Fruit fly (Drosophila melanogaster) ovary, adult (tissue): ENCODE results near the gene CG42571.

Experiments used
- CG17801 ChIP-seq: fragments of 200-800 bp; optimal IDR thresholded peaks from 2 replicates; lab custom pipeline; 2019; ENCODE audit warnings: missing biosample characterization, mild to moderate bottlenecking, missing genetic modification characterization, moderate library complexity; ENCODE audit not compliant: partially characterized antibody

The CG42571 gene

DNA sequence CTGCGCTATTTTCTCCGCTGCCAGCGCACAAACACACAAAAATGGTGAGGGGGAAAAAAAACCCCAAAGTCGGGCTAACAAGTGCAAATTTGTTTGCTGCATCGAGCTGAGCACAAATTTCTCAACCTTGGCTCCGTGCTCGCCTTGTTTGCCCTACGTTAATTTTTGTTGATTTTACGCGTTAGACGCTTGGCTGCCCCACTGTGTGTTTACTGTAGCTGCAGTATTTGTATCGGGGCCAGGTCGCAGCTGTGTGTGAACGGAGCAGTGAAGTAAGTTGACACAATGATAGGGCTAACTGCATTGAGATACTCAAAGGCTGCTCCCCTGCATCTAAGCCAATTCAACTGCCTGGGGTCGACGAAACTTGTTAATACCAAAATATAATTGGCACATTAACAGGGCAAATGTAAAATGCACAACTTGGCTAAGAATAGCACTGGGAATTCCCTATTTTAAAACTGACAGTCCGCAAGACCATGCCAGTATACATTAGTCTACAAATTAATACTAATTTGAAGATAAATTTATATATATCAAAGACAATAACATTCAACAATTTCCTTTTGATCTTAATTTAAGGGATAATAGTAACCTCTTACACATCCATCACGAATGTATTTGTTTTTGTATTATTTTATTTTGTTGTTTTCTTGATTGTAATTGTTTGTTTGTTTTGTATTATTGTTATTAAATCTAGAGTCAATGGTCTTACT, at the start of gene CG42571:
Gene CG42571 (plus strand): TSS at position 666 of the 716 bp plus-strand sequence.
- no peak for TF ChIP-seq CG17801 (GFP tag; lab: Kevin White, UChicago)

DNA sequence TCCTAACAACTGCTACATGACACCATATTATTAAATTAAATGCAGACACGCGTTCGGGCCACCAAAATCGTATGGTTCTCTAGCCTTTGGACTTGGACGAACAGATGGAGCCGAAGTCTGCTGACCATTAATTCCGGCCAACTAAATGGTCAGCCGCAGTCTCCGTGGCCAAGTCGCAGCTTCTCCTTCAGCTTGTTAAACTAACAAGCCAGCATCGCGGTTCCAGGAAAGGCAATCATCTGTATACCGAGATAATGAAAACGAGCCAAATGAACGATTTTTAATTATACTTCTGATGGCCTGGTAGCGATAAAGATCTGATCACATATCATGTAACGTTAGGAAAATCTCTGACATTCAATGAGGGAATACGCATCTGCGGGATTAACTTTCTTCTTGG, 46.3 kb upstream of the CG42571 start:
- no peak for TF ChIP-seq CG17801 (GFP tag; lab: Kevin White, UChicago)

DNA sequence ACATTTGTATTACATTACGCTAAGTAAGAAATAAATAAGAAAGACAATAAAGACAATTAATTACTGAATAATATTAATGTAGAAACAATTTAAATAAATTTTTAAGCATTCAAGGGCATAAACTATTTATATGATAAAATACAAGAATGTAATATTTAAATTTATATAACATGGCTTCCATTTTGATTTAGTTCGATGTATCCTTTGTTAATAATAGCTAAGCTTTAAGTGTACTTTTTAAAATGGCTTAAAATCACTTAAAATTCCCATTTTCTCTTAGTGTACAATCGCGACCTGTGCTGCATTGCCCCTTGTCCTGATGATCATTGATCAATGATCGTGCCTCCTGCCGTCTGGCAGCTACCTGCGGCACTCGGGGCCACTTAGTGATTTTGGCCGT, 45.8 kb upstream of the CG42571 start:
- TF ChIP-seq CG17801 (GFP tag; lab: Kevin White, UChicago): no peak

DNA sequence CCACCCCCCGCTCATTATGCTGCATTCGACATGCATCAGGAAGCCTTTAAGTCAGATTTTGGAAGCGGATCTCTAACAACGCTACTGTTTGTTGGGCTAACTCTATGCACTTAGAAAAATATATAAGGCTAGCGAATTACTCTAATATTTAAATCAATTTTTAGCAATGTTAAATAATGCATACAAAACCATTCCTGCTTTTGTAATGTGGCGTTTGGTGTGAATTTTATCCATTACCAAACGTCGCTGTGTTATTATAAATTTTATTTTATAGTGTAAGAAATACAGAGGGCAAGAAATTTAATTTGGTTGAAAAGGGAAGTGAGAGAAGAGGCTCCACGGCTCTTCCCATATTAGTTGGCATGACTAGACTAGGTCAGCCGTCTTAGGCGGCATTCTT, 43.5 kb upstream of the CG42571 start:
- no peak for TF ChIP-seq CG17801 (GFP tag; lab: Kevin White, UChicago)

DNA sequence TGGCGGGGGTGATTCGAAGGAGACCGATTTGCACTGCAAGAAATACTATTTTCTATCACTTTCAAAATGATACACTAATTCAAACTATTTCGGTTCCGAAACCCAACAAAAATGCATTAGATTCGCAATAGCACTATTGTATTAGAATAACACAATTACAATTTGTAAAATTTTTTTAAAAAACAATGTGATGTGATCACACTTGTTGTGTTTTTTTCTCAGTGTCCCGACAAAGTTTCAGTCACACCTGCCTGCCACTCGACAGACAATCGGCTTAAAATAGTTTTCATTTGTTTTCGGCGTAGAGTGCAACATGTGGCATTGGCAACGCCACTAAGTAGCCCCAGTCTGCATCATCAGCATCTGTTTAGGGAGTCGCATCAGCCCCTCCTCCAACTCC, 41.1 kb upstream of the CG42571 start:
- TF ChIP-seq CG17801 (GFP tag; lab: Kevin White, UChicago): no peak

DNA sequence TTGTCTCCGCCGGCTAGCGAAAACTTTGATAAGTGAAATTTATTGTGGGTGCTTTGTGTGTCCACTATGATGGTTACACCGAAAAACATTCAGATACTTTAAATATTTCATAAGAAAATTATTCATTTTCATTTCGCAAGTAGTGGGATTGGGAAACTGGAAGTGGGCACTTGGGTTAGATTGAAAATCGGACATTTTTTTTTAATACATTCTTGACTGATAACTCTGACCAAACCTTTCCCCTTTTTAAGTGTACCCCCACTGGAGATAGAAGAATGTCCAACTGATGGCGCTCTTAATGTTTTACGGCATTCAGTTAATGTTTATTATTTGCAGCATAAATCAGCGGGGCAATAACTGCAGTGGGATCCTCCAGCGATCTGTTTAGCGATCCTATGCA, 38.6 kb upstream of the CG42571 start:
- TF ChIP-seq CG17801 (GFP tag; lab: Kevin White, UChicago): no peak

DNA sequence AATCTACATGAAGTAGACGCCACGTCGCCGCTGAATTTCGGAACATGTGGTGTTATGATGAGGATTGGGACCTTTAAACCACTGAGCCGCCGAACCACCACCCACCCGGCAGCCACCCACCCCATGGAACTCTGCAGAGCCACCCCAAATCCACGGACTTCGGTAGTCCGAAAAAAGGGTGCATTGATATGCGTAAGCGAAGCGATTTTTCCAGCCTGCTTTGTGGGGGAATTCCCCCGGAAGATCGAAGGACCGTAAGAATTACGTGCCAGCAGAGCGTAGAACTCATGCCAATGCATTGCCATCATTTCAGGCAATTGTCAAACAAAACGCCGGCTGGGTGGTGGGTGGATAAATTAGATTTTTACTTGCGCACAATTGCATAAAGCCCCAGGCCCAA, 38.0 kb upstream of the CG42571 start:
- no peak for TF ChIP-seq CG17801 (GFP tag; lab: Kevin White, UChicago)

DNA sequence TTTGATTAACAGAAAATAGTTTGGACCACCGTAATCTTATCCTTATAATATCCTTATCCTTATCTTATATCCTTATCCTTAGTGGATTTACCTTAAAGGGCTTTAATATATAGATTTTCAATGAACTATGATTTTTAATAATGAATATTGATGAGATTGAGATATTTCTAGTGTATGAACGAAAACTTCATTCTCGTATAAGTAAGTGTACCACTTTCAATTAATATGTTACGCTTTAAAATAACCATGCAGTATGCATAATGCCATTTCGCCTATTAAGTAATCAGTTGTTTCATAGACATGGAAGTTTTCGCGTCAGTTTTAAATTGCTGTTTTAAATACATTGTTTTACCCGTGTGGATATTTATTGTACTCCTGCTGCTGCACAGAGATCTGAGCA, 36.8 kb upstream of the CG42571 start, which contains the start of gene CG7304:
Gene CG7304 (plus strand): TSS at position 301 of the 400 bp plus-strand sequence.
- TF ChIP-seq CG17801 (GFP tag; lab: Kevin White, UChicago): no peak

DNA sequence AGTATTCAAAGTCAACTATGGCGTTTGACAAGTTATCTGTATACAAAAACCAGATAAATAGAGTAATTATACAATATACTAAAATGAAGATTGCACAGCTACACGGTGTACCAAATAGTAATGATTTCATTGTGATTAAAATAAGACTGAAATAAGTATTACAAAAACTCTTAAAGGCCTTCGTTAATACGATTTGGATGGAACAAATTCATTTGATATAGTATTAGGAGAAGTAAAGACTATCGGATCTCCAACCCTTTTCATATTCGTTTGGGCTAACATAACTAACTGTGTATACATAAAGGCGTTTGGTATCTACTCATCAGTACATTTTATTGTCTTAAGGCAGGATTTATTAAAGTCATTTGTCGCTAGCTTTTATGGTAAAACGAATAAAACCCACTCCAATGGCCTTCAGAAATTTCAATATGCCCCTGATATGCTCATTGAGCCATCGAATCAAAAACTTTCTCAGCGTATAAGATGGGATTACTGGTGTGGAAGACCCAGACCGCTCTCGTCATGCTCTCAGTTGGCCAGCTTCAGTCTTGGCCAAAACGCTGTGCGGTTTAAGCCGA, 32.8 kb upstream of the CG42571 start, which contains the start of the genes CG7579 and Pgant8:
Gene CG7579 (minus strand): TSS at position 101 of the 578 bp plus-strand sequence.
Gene Pgant8 (plus strand): TSS at position 528 of the 578 bp plus-strand sequence.
- no peak for TF ChIP-seq CG17801 (GFP tag; lab: Kevin White, UChicago)

DNA sequence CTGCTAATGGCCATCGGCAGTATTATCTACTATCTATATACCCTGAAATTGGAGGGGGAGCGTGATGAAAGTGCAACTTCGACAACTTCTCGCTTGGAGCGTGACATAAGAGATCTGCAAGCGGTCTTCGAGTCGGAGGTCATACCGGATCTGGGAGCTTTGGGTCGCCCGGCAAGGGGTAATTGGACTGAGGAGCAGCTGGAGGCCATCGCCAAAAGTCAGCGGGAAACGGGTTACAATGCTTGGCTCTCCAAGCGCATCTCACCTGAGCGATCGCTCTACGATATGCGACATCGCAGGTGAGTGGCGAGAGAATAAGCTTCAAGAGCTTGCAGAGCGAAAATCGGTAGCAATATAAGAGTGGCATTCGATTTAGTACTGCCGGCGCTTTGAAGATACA, 32.2 kb upstream of the CG42571 start:
- TF ChIP-seq CG17801 (GFP tag; lab: Kevin White, UChicago): no peak

DNA sequence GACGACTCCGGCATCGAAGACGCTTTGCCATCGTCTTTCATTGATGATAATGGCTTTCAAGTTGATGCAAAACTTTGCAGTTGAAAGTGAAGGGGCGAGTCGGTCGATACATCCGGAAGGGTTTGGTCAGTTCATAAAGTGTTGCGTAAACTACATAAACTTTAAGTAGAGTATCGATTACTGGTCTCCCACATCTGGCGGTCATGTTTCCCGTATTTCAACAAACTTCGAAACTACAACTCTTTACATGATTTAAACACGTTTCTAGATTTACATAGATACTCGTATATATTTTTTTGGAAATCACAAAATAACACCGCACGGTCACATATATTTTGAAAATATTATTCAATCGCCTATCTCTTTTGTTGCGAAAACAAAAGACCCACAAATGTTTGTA, 28.5 kb upstream of the CG42571 start, which contains the start of gene CG34452:
Gene CG34452 (minus strand): TSS at position 101 of the 400 bp plus-strand sequence.
- no peak for TF ChIP-seq CG17801 (GFP tag; lab: Kevin White, UChicago)

DNA sequence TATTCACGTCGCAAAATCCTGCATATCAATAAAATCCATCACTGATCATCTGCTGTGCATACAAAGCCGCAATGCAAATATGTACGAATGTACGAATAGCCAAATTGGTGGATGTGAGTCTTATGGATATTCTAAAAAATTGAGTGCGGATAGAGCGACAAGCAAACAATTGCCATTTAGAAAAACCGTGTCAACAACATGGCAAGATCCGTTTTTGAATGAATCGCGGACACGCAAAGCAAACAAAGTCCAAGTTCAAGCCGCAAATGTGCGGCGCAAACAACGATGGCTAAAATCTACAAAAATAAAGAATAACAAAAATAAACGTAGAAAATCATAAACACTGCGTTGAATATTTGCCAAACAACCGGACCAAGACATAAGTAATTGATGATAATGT, 26.7 kb upstream of the CG42571 start:
- no peak for TF ChIP-seq CG17801 (GFP tag; lab: Kevin White, UChicago)

DNA sequence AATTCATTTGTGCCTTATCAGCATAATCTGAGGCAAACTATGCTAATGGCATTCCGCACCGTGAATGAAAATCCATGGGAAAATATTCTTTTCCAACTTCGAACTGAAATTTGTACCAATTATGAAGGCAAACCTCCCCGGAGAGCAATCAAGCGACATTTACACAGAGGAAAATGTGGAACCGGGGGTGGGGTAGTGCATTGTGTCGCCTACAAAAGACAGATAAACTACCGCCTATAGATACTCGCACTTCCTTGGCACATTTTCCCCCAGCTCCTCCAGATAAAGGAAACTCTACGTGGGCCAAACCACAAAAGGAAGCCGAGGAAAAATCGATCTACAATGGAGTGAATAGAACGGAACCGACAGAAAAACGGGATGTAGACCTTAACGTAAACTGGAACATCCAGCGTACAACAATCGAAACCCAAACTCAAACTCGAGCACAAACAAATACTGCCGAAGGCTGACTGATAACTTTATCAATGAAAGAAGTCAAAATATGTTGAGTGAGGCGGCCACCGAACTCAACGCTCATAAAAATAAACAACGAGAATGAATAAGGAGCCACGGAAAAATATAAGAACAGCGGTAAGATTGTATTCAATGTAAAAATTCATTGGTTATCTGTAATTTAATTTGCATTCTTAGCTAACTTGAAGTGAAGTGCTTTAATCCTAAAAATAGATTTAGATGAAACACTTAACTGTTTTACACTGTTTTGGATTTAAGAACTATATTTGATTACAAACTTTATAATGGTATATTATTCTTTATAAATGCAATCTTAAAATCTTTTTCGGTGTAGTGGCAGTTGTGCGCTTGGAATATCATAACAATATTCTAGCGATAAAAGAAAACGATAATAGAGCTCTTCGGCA, 25.3 kb upstream of the CG42571 start:
- no peak for TF ChIP-seq CG17801 (GFP tag; lab: Kevin White, UChicago)

DNA sequence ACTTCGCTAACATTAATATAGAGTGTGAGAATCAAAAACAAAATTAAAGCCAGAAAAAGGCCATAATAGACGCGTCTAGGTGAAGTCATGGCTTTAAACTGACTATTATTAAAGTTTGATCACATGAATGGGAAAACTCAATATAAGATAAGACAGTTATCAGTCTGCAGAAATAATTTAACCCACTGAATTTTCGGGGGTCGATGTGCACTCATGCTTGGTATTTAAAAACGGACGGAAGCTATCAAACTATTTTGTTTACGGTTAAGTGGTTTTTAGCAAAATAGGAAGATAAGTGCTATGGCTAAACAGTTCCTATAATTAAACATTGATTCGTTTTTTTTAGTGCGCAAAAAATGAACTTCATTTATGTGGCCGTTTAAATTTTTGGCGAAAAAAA, 24.3 kb upstream of the CG42571 start, which contains the start of gene CG34451:
Gene CG34451 (minus strand): TSS at position 101 of the 400 bp plus-strand sequence.
- TF ChIP-seq CG17801 (GFP tag; lab: Kevin White, UChicago): no peak

DNA sequence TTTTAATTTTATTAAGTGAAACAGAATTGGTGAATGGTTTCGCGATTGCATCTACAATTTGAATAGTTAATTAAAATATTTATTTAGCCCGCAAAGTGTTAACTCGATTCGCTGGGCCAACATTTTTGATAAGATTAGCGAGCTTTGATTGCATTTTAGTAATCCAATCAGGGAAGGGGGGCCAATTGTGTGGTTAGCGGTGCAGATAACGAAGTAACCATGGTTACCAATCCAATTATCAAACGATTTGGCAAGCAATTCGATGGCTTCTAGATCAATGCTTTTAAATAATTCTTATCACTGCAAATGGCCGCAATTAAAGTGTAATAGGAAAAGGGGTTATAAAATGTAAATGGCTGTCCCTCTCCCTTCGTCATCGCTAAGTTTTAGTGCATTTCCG, 23.9 kb upstream of the CG42571 start:
- no peak for TF ChIP-seq CG17801 (GFP tag; lab: Kevin White, UChicago)
